Worm (Caenorhabditis elegans) whole organism, early embryonic: ENCODE measurements around the gene glb-2.
"Not testable (repeated sequence)": the region's sequence is repeated elsewhere in the genome, so short reads cannot be mapped to it uniquely, and the experiment has no call there.

Source experiments
- B0310.2 ChIP-seq: sonication (generic microtip); optimal IDR thresholded peaks from 2 replicates; lab custom pipeline; 2016; ENCODE audit warnings: mild to moderate bottlenecking, missing genetic modification characterization, missing compliant biosample characterization
- F13C5.2 ChIP-seq: sonication (generic microtip); optimal IDR thresholded peaks from 2 replicates; lab custom pipeline; 2017; ENCODE audit warnings: mild to moderate bottlenecking, missing genetic modification characterization, inconsistent platforms, missing compliant biosample characterization
- aly-1 ChIP-seq: sonication (generic microtip); optimal IDR thresholded peaks from 2 replicates; lab custom pipeline; 2016; ENCODE audit warnings: missing genetic modification characterization, missing compliant biosample characterization
- ama-1 ChIP-seq: fragments of 150-350 bp; optimal IDR thresholded peaks from 2 replicates; lab custom pipeline; 2014
- ceh-13 ChIP-seq: fragments of 200-800 bp; sonication (Bioruptor generic); optimal IDR thresholded peaks from 2 replicates; lab custom pipeline; 2018; ENCODE audit warnings: mild to moderate bottlenecking, missing genetic modification characterization, missing compliant biosample characterization
- ceh-36 ChIP-seq: sonication (generic microtip); optimal IDR thresholded peaks from 2 replicates; lab custom pipeline; 2016; ENCODE audit warnings: missing genetic modification characterization, inconsistent platforms, missing compliant biosample characterization
- ets-7 ChIP-seq: sonication (generic microtip); optimal IDR thresholded peaks from 2 replicates; lab custom pipeline; 2016; ENCODE audit warnings: missing genotype, missing genetic modification characterization, missing compliant biosample characterization
- flt-1 ChIP-seq: fragments of 200-800 bp; sonication (Bioruptor generic); IDR thresholded peaks from 2 replicates; pipeline ENCODE4 v1.3.6; 2022; ENCODE audit warnings: missing genetic modification characterization, missing compliant biosample characterization
- hmbx-1 ChIP-seq: sonication (generic microtip); optimal IDR thresholded peaks from 2 replicates; lab custom pipeline; 2016; ENCODE audit warnings: mild to moderate bottlenecking, missing genetic modification characterization, missing compliant biosample characterization
- hmg-4 ChIP-seq: fragments of 200-800 bp; sonication (Bioruptor generic); optimal IDR thresholded peaks from 2 replicates; lab custom pipeline; 2018; ENCODE audit warnings: mild to moderate bottlenecking, missing genetic modification characterization, missing compliant biosample characterization
- hnd-1 ChIP-seq: sonication (generic microtip); optimal IDR thresholded peaks from 2 replicates; lab custom pipeline; 2016; ENCODE audit warnings: missing genetic modification characterization, missing compliant biosample characterization
- pes-1 ChIP-seq: fragments of 200-800 bp; sonication (Bioruptor generic); IDR thresholded peaks from 2 replicates; pipeline ENCODE4 v1.3.6; 2022; ENCODE audit warnings: missing genetic modification reagents, missing genetic modification characterization, missing compliant biosample characterization
- scrt-1 ChIP-seq: fragments of 200-800 bp; sonication (Bioruptor generic); IDR thresholded peaks from 2 replicates; pipeline ENCODE4 v1.3.6; 2022; ENCODE audit warnings: missing genetic modification characterization, missing compliant biosample characterization
- sea-1 ChIP-seq: fragments of 200-800 bp; sonication (Bioruptor generic); conservative IDR thresholded peaks from 2 replicates; pipeline ENCODE4 v1.3.6; 2022; ENCODE audit warnings: missing genetic modification characterization, missing compliant biosample characterization
- tbx-11 ChIP-seq: fragments of 200-800 bp; sonication (Bioruptor generic); IDR thresholded peaks from 2 replicates; pipeline ENCODE4 v1.3.6; 2022; ENCODE audit warnings: missing genetic modification characterization, missing compliant biosample characterization
- tbx-37 ChIP-seq: fragments of 200-800 bp; sonication (Bioruptor generic); conservative IDR thresholded peaks from 2 replicates; pipeline ENCODE4 v1.3.6; 2022; ENCODE audit warnings: missing genetic modification reagents, missing genetic modification characterization, missing compliant biosample characterization
- tra-4 ChIP-seq: sonication (generic microtip); optimal IDR thresholded peaks from 2 replicates; lab custom pipeline; 2017; ENCODE audit warnings: missing genetic modification characterization, missing compliant biosample characterization

Gene glb-2

ce11 chrIV:7276661-7277060 lies 13.6 kb upstream of the glb-2 start, which contains the start of gene C06E4.2:
TSS of gene C06E4.2 (plus strand) at chrIV:7276961.
- no peak for TF ChIP-seq pes-1 (GFP tag; lab: Robert Waterston, UW)

DNA sequence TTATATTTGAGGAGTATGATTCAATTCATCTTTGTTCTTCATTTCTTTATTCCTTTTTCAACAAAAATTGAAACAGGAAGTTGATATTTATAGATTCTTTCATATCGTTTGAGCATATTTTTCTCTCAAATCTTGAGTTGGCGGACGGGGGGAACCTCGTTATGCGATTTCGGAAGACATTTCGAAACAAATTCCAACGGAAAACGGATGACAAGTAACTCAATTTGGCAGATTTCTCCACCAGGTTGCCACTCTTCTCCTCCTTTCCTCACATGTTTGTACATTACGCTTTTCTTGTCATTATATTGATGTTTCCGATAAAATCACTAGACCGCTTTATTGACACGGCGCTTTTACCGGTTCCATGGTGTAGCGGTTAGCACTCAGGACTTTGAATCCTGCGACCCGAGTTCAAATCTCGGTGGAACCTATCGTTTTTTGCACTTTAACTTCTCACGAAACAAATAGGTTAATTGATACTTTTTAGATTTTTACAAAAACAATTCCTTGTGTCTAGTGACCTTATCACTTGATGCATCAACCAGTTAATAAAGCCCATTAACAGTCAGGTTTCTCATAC lies 12.0 kb upstream of the glb-2 start:
- no peak for TF ChIP-seq pes-1 (GFP tag; lab: Robert Waterston, UW)
- no peak for TF ChIP-seq scrt-1 (GFP tag; lab: Robert Waterston, UW)
- no peak for TF ChIP-seq sea-1 (GFP tag; lab: Robert Waterston, UW)
- TF ChIP-seq hnd-1 (tag; lab: Kevin White, UChicago) = no peak
- no peak for TF ChIP-seq F13C5.2 (tag; lab: Kevin White, UChicago)
- TF ChIP-seq B0310.2 (tag; lab: Kevin White, UChicago) = no peak
- no peak for TF ChIP-seq ceh-36 (tag; lab: Kevin White, UChicago)

ce11 chrIV:7260587-7260986 lies 2.5 kb downstream of the glb-2 start, which contains the start of gene C06E4.3:
TSS of gene C06E4.3 (plus strand) at chrIV:7260875.
- TF ChIP-seq sea-1 (GFP tag; lab: Robert Waterston, UW) = no peak

- no peak for TF ChIP-seq ceh-36 (tag; lab: Kevin White, UChicago)
- no peak for TF ChIP-seq flt-1 (GFP tag; lab: Robert Waterston, UW)
- no peak for TF ChIP-seq scrt-1 (GFP tag; lab: Robert Waterston, UW)
- TF ChIP-seq pes-1 (GFP tag; lab: Robert Waterston, UW) = no peak
- TF ChIP-seq tbx-37 = no peak
- no peak for TF ChIP-seq B0310.2 (tag; lab: Kevin White, UChicago)
- no peak for TF ChIP-seq ets-7 (tag; lab: Kevin White, UChicago)
- TF ChIP-seq sea-1 (GFP tag; lab: Robert Waterston, UW) = no peak
- TF ChIP-seq F13C5.2 (tag; lab: Kevin White, UChicago) = no peak
- TF ChIP-seq tra-4 = no peak
These were observed 4.8 kb downstream of the glb-2 start, which contains the start of gene C06E4.6 for ce11 chrIV:7258253-7258652. TSS of gene C06E4.6 (minus strand) at chrIV:7258303.

ce11 chrIV:7254690-7255089 lies 8.3 kb downstream of the glb-2 start, which contains the start of gene C06E4.5:
TSS of gene C06E4.5 (plus strand) at chrIV:7254990.
- not testable (repeated sequence) for TF ChIP-seq flt-1 (GFP tag; lab: Robert Waterston, UW); ama-1; sea-1 (GFP tag; lab: Robert Waterston, UW)

DNA sequence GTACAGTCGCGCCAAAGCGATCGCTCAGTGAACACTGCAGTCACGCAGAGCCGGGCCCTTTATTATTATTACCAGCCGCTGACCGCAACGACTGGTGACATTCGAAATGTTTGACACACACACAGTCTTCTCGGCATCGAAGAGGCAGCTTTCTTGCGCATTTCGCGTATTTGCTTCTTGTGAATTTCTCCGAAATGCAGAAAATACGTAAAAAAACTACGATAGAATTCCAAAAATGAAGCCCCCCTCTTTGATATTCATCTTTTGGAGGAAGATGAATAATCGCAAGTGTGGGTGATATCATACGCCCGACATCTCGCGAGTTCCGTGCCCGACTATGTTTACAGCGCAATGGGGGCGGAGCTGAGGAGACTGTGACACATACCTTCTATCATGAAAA lies 9.8 kb downstream of the glb-2 start:
- TF ChIP-seq scrt-1 (GFP tag; lab: Robert Waterston, UW) (no peak), tbx-11 (GFP tag; lab: Robert Waterston, UW) (no peak), pes-1 (GFP tag; lab: Robert Waterston, UW) (no peak), hmg-4 (GFP tag; lab: Kevin White, UChicago) (no peak), sea-1 (GFP tag; lab: Robert Waterston, UW) (no peak), ama-1 (no peak), aly-1 (tag; lab: Kevin White, UChicago) (no peak), B0310.2 (tag; lab: Kevin White, UChicago) (no peak), tbx-37 (no peak), flt-1 (GFP tag; lab: Robert Waterston, UW) (no peak), ceh-13 (GFP tag; lab: Kevin White, UChicago) (no peak), F13C5.2 (tag; lab: Kevin White, UChicago) (no peak), hnd-1 (tag; lab: Kevin White, UChicago) (no peak), tra-4 (no peak), ceh-36 (tag; lab: Kevin White, UChicago) (no peak), hmbx-1 (tag; lab: Kevin White, UChicago) (no peak), ets-7 (tag; lab: Kevin White, UChicago) (no peak)

- TF ChIP-seq sea-1 (GFP tag; lab: Robert Waterston, UW) (no peak), ceh-13 (GFP tag; lab: Kevin White, UChicago) (no peak), tbx-11 (GFP tag; lab: Robert Waterston, UW) (no peak), hnd-1 (tag; lab: Kevin White, UChicago) (no peak), hmg-4 (GFP tag; lab: Kevin White, UChicago) (no peak), tra-4 (no peak), flt-1 (GFP tag; lab: Robert Waterston, UW) (no peak), scrt-1 (GFP tag; lab: Robert Waterston, UW) (no peak), F13C5.2 (tag; lab: Kevin White, UChicago) (no peak), tbx-37 (no peak), aly-1 (tag; lab: Kevin White, UChicago) (no peak), ets-7 (tag; lab: Kevin White, UChicago) (no peak), ama-1 (no peak), pes-1 (GFP tag; lab: Robert Waterston, UW) (no peak), hmbx-1 (tag; lab: Kevin White, UChicago) (no peak)
These were observed 12.9 kb downstream of the glb-2 start, which contains the start of gene D2024.18 for ce11 chrIV:7250158-7250557. TSS of gene D2024.18 (plus strand) at chrIV:7250458.

- not testable (repeated sequence) for TF ChIP-seq flt-1 (GFP tag; lab: Robert Waterston, UW); tra-4; scrt-1 (GFP tag; lab: Robert Waterston, UW)
These were observed 15.8 kb downstream of the glb-2 start, which contains the start of gene D2024.1 for ce11 chrIV:7247243-7247642. TSS of gene D2024.1 (plus strand) at chrIV:7247543.
